Fruit fly (Drosophila melanogaster) whole organism, embryonic: ENCODE results near the gene Fum1.
A peak's percentile ranks its signal among the peaks of the same experiment; 100 is the strongest.

Experiments used
- Aef1 ChIP-seq: fragments of 200-800 bp; sonication (Bioruptor generic); IDR thresholded peaks from 3 replicates; pipeline ENCODE4 v1.3.6; 2022; ENCODE audit warnings: missing biosample characterization, missing genetic modification characterization
- Atf3 ChIP-seq: fragments of 200-800 bp; sonication (Bioruptor generic); optimal IDR thresholded peaks from 3 replicates; lab custom pipeline; 2016; ENCODE audit warnings: missing biosample characterization, missing genetic modification characterization
- Awh ChIP-seq: fragments of 200-800 bp; sonication (Bioruptor generic); IDR thresholded peaks from 2 replicates; pipeline ENCODE4, ENCODE4 v1.3.6; 2022; ENCODE audit warnings: missing biosample characterization, missing genetic modification characterization
- BEAF-32 ChIP-seq: fragments of 200-800 bp; sonication (Bioruptor generic); optimal IDR thresholded peaks from 3 replicates; lab custom pipeline; 2017; ENCODE audit warnings: missing biosample characterization, missing genetic modification characterization, mild to moderate bottlenecking, moderate library complexity, missing genetic modification reagents
- CG10431 ChIP-seq: fragments of 200-800 bp; sonication (Bioruptor generic); optimal IDR thresholded peaks from 3 replicates; lab custom pipeline; 2018; ENCODE audit warnings: missing biosample characterization, mild to moderate bottlenecking, missing genetic modification characterization
- CG10979 ChIP-seq: fragments of 200-800 bp; sonication (Bioruptor generic); optimal IDR thresholded peaks from 2 replicates; lab custom pipeline; 2018; ENCODE audit warnings: missing biosample characterization, mild to moderate bottlenecking, missing genetic modification characterization, moderate library complexity
- CG11695 ChIP-seq: fragments of 200-800 bp; sonication (Bioruptor generic); IDR thresholded peaks from 3 replicates; pipeline ENCODE4 v1.3.6; 2022; ENCODE audit warnings: missing biosample characterization, missing genetic modification characterization
- CG12659 ChIP-seq: fragments of 200-800 bp; sonication (Bioruptor generic); optimal IDR thresholded peaks from 3 replicates; lab custom pipeline; 2017; ENCODE audit warnings: mild to moderate bottlenecking, missing biosample characterization, missing genetic modification reagents, missing genetic modification characterization
- CG12744 ChIP-seq: fragments of 200-800 bp; sonication (Bioruptor generic); optimal IDR thresholded peaks from 2 replicates; lab custom pipeline; 2016; ENCODE audit warnings: missing biosample characterization, missing genetic modification characterization
- CG1529 ChIP-seq: fragments of 200-800 bp; sonication (Bioruptor generic); optimal IDR thresholded peaks from 3 replicates; lab custom pipeline; 2018; ENCODE audit warnings: missing biosample characterization, missing genetic modification characterization
- CG30431 ChIP-seq: fragments of 200-800 bp; sonication (Bioruptor generic); optimal IDR thresholded peaks from 2 replicates; lab custom pipeline; 2017; ENCODE audit warnings: missing biosample characterization, missing genetic modification characterization
- CG32772 ChIP-seq: fragments of 200-800 bp; sonication (Bioruptor generic); IDR thresholded peaks from 2 replicates; pipeline ENCODE4 v1.3.6; 2022; ENCODE audit warnings: missing biosample characterization, missing genetic modification characterization
- CG3407 ChIP-seq: fragments of 200-800 bp; sonication (Bioruptor generic); optimal IDR thresholded peaks from 2 replicates; lab custom pipeline; 2018; ENCODE audit warnings: missing biosample characterization, mild to moderate bottlenecking, missing genetic modification characterization
- CG34376 ChIP-seq: fragments of 200-800 bp; sonication (Bioruptor generic); optimal IDR thresholded peaks from 2 replicates; lab custom pipeline; 2018; ENCODE audit warnings: missing biosample characterization, mild to moderate bottlenecking, missing genetic modification characterization
- CG5180 ChIP-seq: fragments of 200-800 bp; sonication (Bioruptor generic); optimal IDR thresholded peaks from 3 replicates; lab custom pipeline; 2017; ENCODE audit warnings: missing biosample characterization, missing genetic modification characterization, mild to moderate bottlenecking, moderate library complexity, missing genetic modification reagents
- CG8290 ChIP-seq, 3 experiments: fragments of 200-800 bp; sonication (Bioruptor generic); optimal IDR thresholded peaks; 2 replicates each; lab custom pipeline; 2016 to 2019; ENCODE audit warnings: missing biosample characterization in 3 of 3, missing genetic modification characterization in 3 of 3, mild to moderate bottlenecking in 2 of 3, moderate library complexity in 1 of 3
- CG8359 ChIP-seq: fragments of 200-800 bp; sonication (Bioruptor generic); optimal IDR thresholded peaks from 2 replicates; lab custom pipeline; 2017; ENCODE audit warnings: missing biosample characterization, mild to moderate bottlenecking, missing genetic modification characterization, borderline replicate concordance
- CG8388 ChIP-seq: fragments of 200-800 bp; sonication (Bioruptor generic); optimal IDR thresholded peaks from 2 replicates; lab custom pipeline; 2019; ENCODE audit warnings: missing biosample characterization, mild to moderate bottlenecking, missing genetic modification characterization, moderate library complexity
- CG9437 ChIP-seq: fragments of 200-800 bp; sonication (Bioruptor generic); optimal IDR thresholded peaks from 2 replicates; lab custom pipeline; 2018; ENCODE audit warnings: missing biosample characterization, mild to moderate bottlenecking, missing genetic modification characterization
- CG9727 ChIP-seq: fragments of 200-800 bp; sonication (Bioruptor generic); optimal IDR thresholded peaks from 3 replicates; lab custom pipeline; 2017; ENCODE audit warnings: missing biosample characterization, mild to moderate bottlenecking, missing genetic modification characterization
- CkIIα-i1 ChIP-seq: fragments of 200-800 bp; sonication (Bioruptor generic); IDR thresholded peaks from 2 replicates; pipeline ENCODE4 v1.3.6; 2022; ENCODE audit warnings: missing biosample characterization, missing genetic modification characterization
- Deaf1 ChIP-seq: fragments of 200-800 bp; optimal IDR thresholded peaks from 3 replicates; lab custom pipeline; 2019; ENCODE audit warnings: missing biosample characterization, mild to moderate bottlenecking, missing genetic modification characterization, moderate library complexity
- Dfd ChIP-seq, 2 experiments: fragments of >200 bp; optimal IDR thresholded peaks; 2 replicates each; lab custom pipeline; 2017; ENCODE audit warnings: missing biosample characterization in 2 of 2, missing genetic modification characterization in 2 of 2
- E2f2 ChIP-seq: fragments of 200-800 bp; sonication (Bioruptor generic); IDR thresholded peaks from 2 replicates; pipeline ENCODE4 v1.3.6; 2022; ENCODE audit warnings: missing biosample characterization, missing genetic modification characterization
- HLH54F ChIP-seq: fragments of 200-800 bp; sonication (Bioruptor generic); optimal IDR thresholded peaks from 3 replicates; lab custom pipeline; 2016; ENCODE audit warnings: missing biosample characterization, missing genetic modification characterization
- MBD-R2 ChIP-seq: fragments of 200-800 bp; sonication (Bioruptor generic); IDR thresholded peaks from 2 replicates; pipeline ENCODE4 v1.3.6; 2022; ENCODE audit warnings: missing biosample characterization, missing genetic modification characterization
- Max ChIP-seq: fragments of 200-800 bp; sonication (Bioruptor generic); optimal IDR thresholded peaks from 2 replicates; lab custom pipeline; 2016; ENCODE audit warnings: missing biosample characterization, mild to moderate bottlenecking, missing genetic modification characterization
- NFAT ChIP-seq: fragments of 200-800 bp; sonication (Bioruptor generic); IDR thresholded peaks from 2 replicates; pipeline ENCODE4 v1.3.6; 2022; ENCODE audit warnings: missing biosample characterization, missing genetic modification characterization
- Sox102F ChIP-seq: fragments of 200-800 bp; sonication (Bioruptor generic); optimal IDR thresholded peaks from 2 replicates; lab custom pipeline; 2018; ENCODE audit warnings: missing biosample characterization, mild to moderate bottlenecking, missing genetic modification characterization, moderate library complexity
- Sry-β ChIP-seq: fragments of 200-800 bp; sonication (Bioruptor generic); optimal IDR thresholded peaks from 2 replicates; lab custom pipeline; 2018; ENCODE audit warnings: missing biosample characterization, mild to moderate bottlenecking, missing genetic modification characterization, moderate library complexity
- amos ChIP-seq: fragments of 200-800 bp; sonication (Bioruptor generic); IDR thresholded peaks from 2 replicates; pipeline ENCODE4 v1.3.6; 2022; ENCODE audit warnings: missing biosample characterization, missing genetic modification characterization; ENCODE audit not compliant: partially characterized antibody
- aop ChIP-seq: fragments of 200-800 bp; sonication (Bioruptor generic); IDR thresholded peaks from 2 replicates; pipeline ENCODE4 v1.3.6; 2022; ENCODE audit warnings: missing biosample characterization, missing genetic modification characterization
- ara ChIP-seq: fragments of 200-800 bp; sonication (Bioruptor generic); IDR thresholded peaks from 2 replicates; pipeline ENCODE4 v1.3.6; 2022; ENCODE audit warnings: missing biosample characterization, missing genetic modification characterization
- cg ChIP-seq: fragments of 200-800 bp; sonication (Bioruptor generic); optimal IDR thresholded peaks from 3 replicates; lab custom pipeline; 2019; ENCODE audit warnings: missing biosample characterization, mild to moderate bottlenecking, missing genetic modification characterization, moderate library complexity
- chm ChIP-seq: fragments of 200-800 bp; sonication (Bioruptor generic); IDR thresholded peaks from 2 replicates; pipeline ENCODE4 v1.3.6; 2022; ENCODE audit warnings: missing biosample characterization, missing genetic modification characterization
- crp ChIP-seq, 2 experiments: fragments of 200-800 bp; sonication (Bioruptor generic); optimal IDR thresholded peaks; 2 replicates in 1 of 2; 3 replicates in 1 of 2; lab custom pipeline; 2017; ENCODE audit warnings: missing biosample characterization in 2 of 2, missing genetic modification characterization in 2 of 2, mild to moderate bottlenecking in 1 of 2, moderate library complexity in 1 of 2
- cwo ChIP-seq: fragments of 200-800 bp; sonication (Bioruptor generic); optimal IDR thresholded peaks from 3 replicates; lab custom pipeline; 2017; ENCODE audit warnings: missing biosample characterization, missing genetic modification characterization, mild to moderate bottlenecking, moderate library complexity, missing genetic modification reagents
- fd3F ChIP-seq: fragments of 200-800 bp; sonication (Bioruptor generic); optimal IDR thresholded peaks from 2 replicates; lab custom pipeline; 2018; ENCODE audit warnings: missing biosample characterization, mild to moderate bottlenecking, missing genetic modification characterization, moderate library complexity
- grn ChIP-seq: fragments of 200-800 bp; sonication (Bioruptor generic); optimal IDR thresholded peaks from 3 replicates; lab custom pipeline; 2017; ENCODE audit warnings: missing biosample characterization, missing genetic modification characterization
- hkb ChIP-seq, 2 experiments: fragments of 200-800 bp in 1 of 2; fragments of >200 bp in 1 of 2; sonication (Bioruptor generic) in 1 of 2; IDR thresholded peaks in 1 of 2; optimal IDR thresholded peaks in 1 of 2; 2 replicates each; pipeline versions ENCODE4 v1.3.6 to Lab custom; 2017 to 2022; ENCODE audit warnings: missing biosample characterization in 1 of 2, missing genetic modification characterization in 1 of 2
- klu ChIP-seq: fragments of 200-800 bp; sonication (Bioruptor generic); IDR thresholded peaks from 2 replicates; pipeline ENCODE4 v1.3.6; 2022; ENCODE audit warnings: missing biosample characterization, missing genetic modification characterization
- otp ChIP-seq: fragments of 200-800 bp; sonication (Bioruptor generic); IDR thresholded peaks from 3 replicates; pipeline ENCODE4, ENCODE4 v1.3.6; 2022; ENCODE audit warnings: missing biosample characterization, missing genetic modification characterization
- sima ChIP-seq: fragments of 200-800 bp; sonication (Bioruptor generic); optimal IDR thresholded peaks from 2 replicates; lab custom pipeline; 2016; ENCODE audit warnings: missing biosample characterization, missing genetic modification characterization
- slbo ChIP-seq: fragments of 200-800 bp; sonication (Bioruptor generic); IDR thresholded peaks from 2 replicates; pipeline ENCODE4 v1.3.6; 2022; ENCODE audit warnings: missing biosample characterization, missing genetic modification characterization
- sob ChIP-seq: fragments of 200-800 bp; sonication (Bioruptor generic); IDR thresholded peaks from 2 replicates; pipeline ENCODE4 v1.3.6; 2022; ENCODE audit warnings: missing biosample characterization, missing genetic modification characterization
- stwl ChIP-seq: fragments of 200-800 bp; sonication (Bioruptor generic); optimal IDR thresholded peaks from 3 replicates; lab custom pipeline; 2018; ENCODE audit warnings: missing biosample characterization, mild to moderate bottlenecking, missing genetic modification characterization, moderate library complexity
- tll ChIP-seq, 2 experiments: fragments of 200-800 bp in 1 of 2; fragments of >200 bp in 1 of 2; sonication (Bioruptor generic) in 1 of 2; optimal IDR thresholded peaks; 2 replicates each; lab custom pipeline; 2017 to 2019; ENCODE audit warnings: missing biosample characterization in 2 of 2, missing genetic modification characterization in 2 of 2, mild to moderate bottlenecking in 1 of 2, moderate library complexity in 1 of 2
- wek ChIP-seq: fragments of 200-800 bp; sonication (Bioruptor generic); optimal IDR thresholded peaks from 3 replicates; lab custom pipeline; 2018; ENCODE audit warnings: missing biosample characterization, mild to moderate bottlenecking, missing genetic modification characterization, moderate library complexity

Fum1 gene

dm6 chrX:6699255-6699885, 21.1 kb downstream of the Fum1 start, which contains the start of gene CG14441 (continued):
- TF ChIP-seq tll (GFP tag; optimal IDR thresholded peaks at IDR 0.05; lab: Kevin White, UChicago) (peak in 1 of 2 experiments; percentile 77), MBD-R2 (GFP tag; lab: Robert Waterston, UW) (no peak), Sry-β (GFP tag; lab: Kevin White, UChicago) (peak; percentile 96), CG11695 (no peak), CG32772 (GFP tag; lab: Robert Waterston, UW) (no peak), NFAT (GFP tag; lab: Robert Waterston, UW) (peak; percentile 19; the same call in 1 of the 2 replicates), hkb (optimal IDR thresholded peaks at IDR 0.05; lab: Kevin White, UChicago) (no peak), hkb (GFP tag; IDR thresholded peaks at IDR 0.05; lab: Robert Waterston, UW) (peak; percentile 53), CG8388 (peak; percentile 19), HLH54F (GFP tag; lab: Kevin White, UChicago) (peak; percentile 11), Dfd (GFP tag; optimal IDR thresholded peaks at IDR 0.05; lab: Kevin White, UChicago) (no peak), CG12744 (GFP tag; lab: Kevin White, UChicago) (peak; percentile 41), otp (GFP tag; lab: Robert Waterston, UW) (peak; percentile 39; the same call in 1 of the 3 replicates), CG9727 (GFP tag; lab: Kevin White, UChicago) (peak; percentile 29), CG10431 (GFP tag; lab: Kevin White, UChicago) (no peak), aop (GFP tag; lab: Robert Waterston, UW) (no peak), cg (GFP tag; lab: Kevin White, UChicago) (peak; percentile 65), CG1529 (peak; percentile 20), CG10979 (peak; percentile 42), chm (GFP tag; lab: Robert Waterston, UW) (no peak; the same call in 1 of the 2 replicates), grn (no peak), CG9437 (no peak), Sox102F (GFP tag; lab: Kevin White, UChicago) (no peak), wek (GFP tag; lab: Kevin White, UChicago) (peak; percentile 5), Aef1 (GFP tag; lab: Robert Waterston, UW) (no peak), Awh (no peak), sob (GFP tag; lab: Robert Waterston, UW) (0 out of 2 replicates have a peak, but pooled peaks have one; percentile 34), stwl (no peak), Atf3 (GFP tag; lab: Kevin White, UChicago) (no peak), fd3F (no peak), klu (GFP tag; lab: Robert Waterston, UW) (no peak), CG8290 (GFP tag; optimal IDR thresholded peaks at IDR 0.05; lab: Kevin White, UChicago) (no peak), CG8290 (tag; optimal IDR thresholded peaks at IDR 0.05; lab: Kevin White, UChicago) (peak; percentile 1 to 55), Deaf1 (tag; lab: Kevin White, UChicago) (peak; percentile 68), CG3407 (GFP tag; lab: Kevin White, UChicago) (no peak), CG30431 (no peak), E2f2 (peak; percentile 30; the same call in 1 of the 2 replicates), CG8359 (GFP tag; lab: Kevin White, UChicago) (no peak), amos (GFP tag; lab: Robert Waterston, UW) (peak; percentile 93), CkIIα-i1 (GFP tag; lab: Robert Waterston, UW) (no peak), crp (GFP tag; optimal IDR thresholded peaks at IDR 0.05; lab: Kevin White, UChicago) (no peak), sima (no peak), CG5180 (GFP tag; lab: Kevin White, UChicago) (peak; percentile 100), ara (GFP tag; lab: Robert Waterston, UW) (0 out of 2 replicates have a peak, but pooled peaks have one; percentile 34), BEAF-32 (GFP tag; lab: Kevin White, UChicago) (peak; percentile 94), CG12659 (GFP tag; lab: Kevin White, UChicago) (peak; percentile 35), cwo (GFP tag; lab: Kevin White, UChicago) (peak; percentile 63), CG34376 (peak; percentile 89), Max (GFP tag; lab: Kevin White, UChicago) (peak; percentile 43), slbo (GFP tag; lab: Robert Waterston, UW) (no peak; the same call in 1 of the 2 replicates)
